Fruit fly (Drosophila melanogaster) whole organism, embryonic: ENCODE data around the gene Moe.

Experiments used
- Blimp-1 ChIP-seq: fragments of 200-800 bp; sonication (Bioruptor generic); optimal IDR thresholded peaks from 3 replicates; lab custom pipeline; 2018; ENCODE audit warnings: missing biosample characterization, missing genetic modification characterization, mild to moderate bottlenecking, moderate library complexity, missing genetic modification reagents
- CG10979 ChIP-seq: fragments of 200-800 bp; sonication (Bioruptor generic); optimal IDR thresholded peaks from 2 replicates; lab custom pipeline; 2018; ENCODE audit warnings: missing biosample characterization, mild to moderate bottlenecking, missing genetic modification characterization, moderate library complexity
- CG11723 ChIP-seq: fragments of 200-800 bp; sonication (Bioruptor generic); optimal IDR thresholded peaks from 2 replicates; lab custom pipeline; 2017; ENCODE audit warnings: missing biosample characterization, mild to moderate bottlenecking, missing genetic modification characterization
- CG13424 ChIP-seq: fragments of 200-800 bp; sonication (Bioruptor generic); optimal IDR thresholded peaks from 2 replicates; lab custom pipeline; 2019; ENCODE audit warnings: missing biosample characterization, mild to moderate bottlenecking, missing genetic modification characterization, moderate library complexity
- CG14050 ChIP-seq: fragments of 200-800 bp; sonication (Bioruptor generic); IDR thresholded peaks from 3 replicates; pipeline ENCODE4 v1.3.6; 2022; ENCODE audit warnings: missing biosample characterization, missing genetic modification characterization
- CG14710 ChIP-seq: fragments of 200-800 bp; sonication (Bioruptor generic); optimal IDR thresholded peaks from 3 replicates; lab custom pipeline; 2019; ENCODE audit warnings: missing biosample characterization, mild to moderate bottlenecking, missing genetic modification characterization, moderate library complexity
- CG18262 ChIP-seq: fragments of 200-800 bp; optimal IDR thresholded peaks from 3 replicates; lab custom pipeline; 2019; ENCODE audit warnings: missing biosample characterization, mild to moderate bottlenecking, missing genetic modification characterization, moderate library complexity
- CG2678 ChIP-seq: fragments of 200-800 bp; sonication (Bioruptor generic); optimal IDR thresholded peaks from 3 replicates; lab custom pipeline; 2019; ENCODE audit warnings: missing biosample characterization, mild to moderate bottlenecking, missing genetic modification characterization, moderate library complexity
- CG30403 ChIP-seq: fragments of 200-800 bp; sonication (Bioruptor generic); optimal IDR thresholded peaks from 3 replicates; lab custom pipeline; 2016; ENCODE audit warnings: missing biosample characterization, missing genetic modification characterization
- CG3726 ChIP-seq: fragments of 200-800 bp; sonication (Bioruptor generic); IDR thresholded peaks from 3 replicates; pipeline ENCODE4, ENCODE4 v1.3.6; 2022; ENCODE audit warnings: missing biosample characterization, missing genetic modification characterization
- CG3847 ChIP-seq: fragments of 200-800 bp; sonication (Bioruptor generic); IDR thresholded peaks from 2 replicates; pipeline ENCODE4 v1.3.6; 2022; ENCODE audit warnings: missing biosample characterization, missing genetic modification characterization
- CG6175 ChIP-seq: fragments of 200-800 bp; sonication (Bioruptor generic); IDR thresholded peaks from 3 replicates; pipeline ENCODE4 v1.3.6; 2022; ENCODE audit warnings: missing biosample characterization, missing genetic modification characterization
- CG7928 ChIP-seq: fragments of 200-800 bp; sonication (Bioruptor generic); optimal IDR thresholded peaks from 2 replicates; lab custom pipeline; 2017; ENCODE audit warnings: missing biosample characterization, mild to moderate bottlenecking, missing genetic modification characterization
- CHES-1-like ChIP-seq: fragments of 200-800 bp; sonication (Bioruptor generic); optimal IDR thresholded peaks from 2 replicates; lab custom pipeline; 2016; ENCODE audit warnings: missing biosample characterization, missing genetic modification characterization
- CoRest ChIP-seq: fragments of 200-800 bp; sonication (Bioruptor generic); optimal IDR thresholded peaks from 3 replicates; lab custom pipeline; 2018; ENCODE audit warnings: missing biosample characterization, mild to moderate bottlenecking, missing genetic modification characterization, moderate library complexity
- Dfd ChIP-seq, 2 experiments: fragments of >200 bp; optimal IDR thresholded peaks; 2 replicates each; lab custom pipeline; 2017; ENCODE audit warnings: missing biosample characterization in 2 of 2, missing genetic modification characterization in 2 of 2
- Fer3 ChIP-seq: fragments of 200-800 bp; sonication (Bioruptor generic); optimal IDR thresholded peaks from 2 replicates; lab custom pipeline; 2018; ENCODE audit warnings: missing biosample characterization, mild to moderate bottlenecking, missing genetic modification characterization, moderate library complexity
- Hand ChIP-seq: fragments of 200-800 bp; sonication (Bioruptor generic); optimal IDR thresholded peaks from 2 replicates; lab custom pipeline; 2017; ENCODE audit warnings: mild to moderate bottlenecking, missing biosample characterization, missing genetic modification reagents, missing genetic modification characterization
- Hmr ChIP-seq: fragments of 200-800 bp; sonication (Bioruptor generic); optimal IDR thresholded peaks from 3 replicates; lab custom pipeline; 2017; ENCODE audit warnings: mild to moderate bottlenecking, missing biosample characterization, missing genetic modification reagents, missing genetic modification characterization
- Mad ChIP-seq: fragments of 200-800 bp; sonication (Bioruptor generic); optimal IDR thresholded peaks from 2 replicates; lab custom pipeline; 2016; ENCODE audit warnings: missing biosample characterization, missing genetic modification characterization
- NK7.1 ChIP-seq: fragments of 200-800 bp; sonication (Bioruptor generic); optimal IDR thresholded peaks from 3 replicates; lab custom pipeline; 2016; ENCODE audit warnings: missing biosample characterization, missing genetic modification characterization
- Ravus ChIP-seq: fragments of 200-800 bp; sonication (Bioruptor generic); IDR thresholded peaks from 2 replicates; pipeline ENCODE4 v1.3.6; 2022; ENCODE audit warnings: missing biosample characterization, missing genetic modification characterization
- Sox102F ChIP-seq: fragments of 200-800 bp; sonication (Bioruptor generic); optimal IDR thresholded peaks from 2 replicates; lab custom pipeline; 2018; ENCODE audit warnings: missing biosample characterization, mild to moderate bottlenecking, missing genetic modification characterization, moderate library complexity
- Xrp1 ChIP-seq: fragments of 200-800 bp; sonication (Bioruptor generic); IDR thresholded peaks from 2 replicates; pipeline ENCODE4 v1.3.6; 2022; ENCODE audit warnings: missing biosample characterization, missing genetic modification characterization
- bigmax ChIP-seq: fragments of 200-800 bp; sonication (Bioruptor generic); optimal IDR thresholded peaks from 2 replicates; lab custom pipeline; 2018; ENCODE audit warnings: missing biosample characterization, mild to moderate bottlenecking, missing genetic modification characterization
- chif ChIP-seq, 2 experiments: fragments of 200-800 bp; sonication (Bioruptor generic); optimal IDR thresholded peaks; 3 replicates each; lab custom pipeline; 2016; ENCODE audit warnings: missing biosample characterization in 2 of 2, missing genetic modification characterization in 2 of 2
- croc ChIP-seq: fragments of 200-800 bp; sonication (Bioruptor generic); conservative IDR thresholded peaks from 3 replicates; pipeline ENCODE4 v1.3.6; 2022; ENCODE audit warnings: missing biosample characterization, missing genetic modification characterization
- dmrt11E ChIP-seq: fragments of 200-800 bp; sonication (Bioruptor generic); optimal IDR thresholded peaks from 3 replicates; lab custom pipeline; 2018; ENCODE audit warnings: missing biosample characterization, mild to moderate bottlenecking, missing genetic modification characterization, moderate library complexity
- dpn ChIP-seq, 2 experiments: fragments of 200-800 bp; sonication (Bioruptor generic); optimal IDR thresholded peaks; 3 replicates each; lab custom pipeline; 2016; ENCODE audit warnings: missing biosample characterization in 2 of 2, missing genetic modification characterization in 2 of 2
- dysf ChIP-seq: fragments of 200-800 bp; sonication (Bioruptor generic); IDR thresholded peaks from 3 replicates; pipeline ENCODE4 v1.3.6; 2022; ENCODE audit warnings: missing biosample characterization, missing genetic modification characterization
- fru ChIP-seq: fragments of >200 bp; optimal IDR thresholded peaks from 2 replicates; lab custom pipeline; 2017
- gsb-n ChIP-seq: fragments of 200-800 bp; sonication (Bioruptor generic); optimal IDR thresholded peaks from 3 replicates; lab custom pipeline; 2018; ENCODE audit warnings: missing biosample characterization, mild to moderate bottlenecking, missing genetic modification characterization
- ken ChIP-seq: fragments of 200-800 bp; sonication (Bioruptor generic); IDR thresholded peaks from 3 replicates; pipeline ENCODE4 v1.3.6; 2022; ENCODE audit warnings: missing biosample characterization, missing genetic modification characterization
- lola ChIP-seq, 3 experiments: fragments of >200 bp in 2 of 3; fragments of 200-800 bp in 1 of 3; sonication (Bioruptor generic) in 1 of 3; optimal IDR thresholded peaks; 2 replicates each; lab custom pipeline; 2017 to 2019; ENCODE audit warnings: missing biosample characterization in 3 of 3, missing genetic modification characterization in 3 of 3, mild to moderate bottlenecking in 1 of 3, moderate library complexity in 1 of 3
- nmo ChIP-seq: fragments of 200-800 bp; sonication (Bioruptor generic); optimal IDR thresholded peaks from 2 replicates; lab custom pipeline; 2018; ENCODE audit warnings: missing biosample characterization, mild to moderate bottlenecking, missing genetic modification characterization, moderate library complexity
- oc ChIP-seq: fragments of 200-800 bp; sonication (Bioruptor generic); optimal IDR thresholded peaks from 2 replicates; lab custom pipeline; 2018; ENCODE audit warnings: missing biosample characterization, mild to moderate bottlenecking, missing genetic modification characterization, moderate library complexity
- odd ChIP-seq: fragments of 200-800 bp; sonication (Bioruptor generic); optimal IDR thresholded peaks from 2 replicates; lab custom pipeline; 2017; ENCODE audit warnings: missing biosample characterization, mild to moderate bottlenecking, missing genetic modification characterization
- pan ChIP-seq, 4 experiments: fragments of >200 bp in 3 of 4; fragments of 200-800 bp in 1 of 4; sonication (Bioruptor generic) in 1 of 4; optimal IDR thresholded peaks in 3 of 4; IDR thresholded peaks in 1 of 4; 2 replicates each; pipeline versions ENCODE4 v1.3.6 to Lab custom; 2017 to 2022; ENCODE audit warnings: missing biosample characterization in 2 of 4, missing genetic modification characterization in 2 of 4, mixed read lengths in 1 of 4
- prd ChIP-seq, 3 experiments: fragments of >200 bp in 2 of 3; fragments of 200-800 bp in 1 of 3; sonication (Bioruptor generic) in 1 of 3; optimal IDR thresholded peaks in 2 of 3; IDR thresholded peaks in 1 of 3; 2 replicates in 2 of 3; 3 replicates in 1 of 3; pipeline versions ENCODE4 v1.3.6 to Lab custom; 2017 to 2022; ENCODE audit warnings: missing biosample characterization in 1 of 3, missing genetic modification characterization in 1 of 3
- row ChIP-seq: fragments of 200-800 bp; sonication (Bioruptor generic); IDR thresholded peaks from 3 replicates; pipeline ENCODE4 v1.3.6; 2022; ENCODE audit warnings: missing biosample characterization, missing genetic modification characterization
- sc ChIP-seq, 3 experiments: fragments of >200 bp in 2 of 3; fragments of 200-800 bp in 1 of 3; sonication (Bioruptor generic) in 1 of 3; optimal IDR thresholded peaks; 2 replicates in 2 of 3; 3 replicates in 1 of 3; lab custom pipeline; 2017; ENCODE audit warnings: mild to moderate bottlenecking in 1 of 3, missing biosample characterization in 1 of 3, missing genetic modification characterization in 1 of 3, missing genetic modification reagents in 1 of 3
- sug ChIP-seq: fragments of 200-800 bp; optimal IDR thresholded peaks from 2 replicates; lab custom pipeline; 2019; ENCODE audit warnings: missing biosample characterization, mild to moderate bottlenecking, missing genetic modification characterization, moderate library complexity
- tin ChIP-seq: fragments of 200-800 bp; sonication (Bioruptor generic); optimal IDR thresholded peaks from 3 replicates; lab custom pipeline; 2016; ENCODE audit warnings: missing biosample characterization, missing genetic modification characterization
- tna ChIP-seq: fragments of 200-800 bp; sonication (Bioruptor generic); IDR thresholded peaks from 2 replicates; pipeline ENCODE4 v1.3.6; 2022; ENCODE audit warnings: missing biosample characterization, missing genetic modification characterization; ENCODE audit not compliant: partially characterized antibody
- toy ChIP-seq: fragments of 200-800 bp; sonication (Bioruptor generic); IDR thresholded peaks from 2 replicates; pipeline ENCODE4 v1.3.6; 2022; ENCODE audit warnings: missing biosample characterization, missing genetic modification characterization
- tup ChIP-seq: fragments of 200-800 bp; sonication (Bioruptor generic); optimal IDR thresholded peaks from 2 replicates; lab custom pipeline; 2016; ENCODE audit warnings: missing biosample characterization, mild to moderate bottlenecking, missing genetic modification characterization, moderate library complexity
- vnd ChIP-seq: fragments of 200-800 bp; sonication (Bioruptor generic); IDR thresholded peaks from 3 replicates; pipeline ENCODE4 v1.3.6; 2022; ENCODE audit warnings: missing biosample characterization, missing genetic modification characterization; ENCODE audit not compliant: partially characterized antibody
- vvl ChIP-seq: fragments of 200-800 bp; sonication (Bioruptor generic); IDR thresholded peaks from 2 replicates; pipeline ENCODE4 v1.3.6; 2022; ENCODE audit warnings: missing biosample characterization, missing genetic modification characterization

Moe gene

dm6 chrX:8835126-8835525 lies 63.0 kb downstream of the Moe start (continued):
- TF ChIP-seq dysf (GFP tag; lab: Robert Waterston, UW) (peak; percentile 35; the same call in 1 of the 3 replicates), Hmr (GFP tag; lab: Kevin White, UChicago) (no peak), CG7928 (GFP tag; lab: Kevin White, UChicago) (no peak), row (GFP tag; lab: Robert Waterston, UW) (peak; percentile 66), toy (GFP tag; lab: Robert Waterston, UW) (no peak), CG13424 (peak; percentile 13), Ravus (GFP tag; lab: Robert Waterston, UW) (no peak), vvl (GFP tag; lab: Robert Waterston, UW) (peak; percentile 75), Mad (no peak), oc (tag; lab: Kevin White, UChicago) (no peak), bigmax (GFP tag; lab: Kevin White, UChicago) (no peak), Dfd (GFP tag; optimal IDR thresholded peaks at IDR 0.05; lab: Kevin White, UChicago) (no peak), sug (no peak), CG3847 (no peak), chif (GFP tag; optimal IDR thresholded peaks at IDR 0.05; lab: Kevin White, UChicago) (peak in 1 of 2 experiments; percentile 37), tna (GFP tag; lab: Robert Waterston, UW) (no peak), dpn (GFP tag; optimal IDR thresholded peaks at IDR 0.05; lab: Kevin White, UChicago) (peak in 1 of 2 experiments; percentile 3), tin (GFP tag; lab: Kevin White, UChicago) (peak; percentile 12), croc (GFP tag; lab: Robert Waterston, UW) (peak; percentile 36; the same call in 2 of the 3 replicates), CoRest (tag; lab: Kevin White, UChicago) (peak; percentile 9), Hand (GFP tag; lab: Kevin White, UChicago) (no peak), gsb-n (tag; lab: Kevin White, UChicago) (peak; percentile 24), CG18262 (tag; lab: Kevin White, UChicago) (peak; percentile 10), pan (optimal IDR thresholded peaks at IDR 0.05; lab: Kevin White, UChicago) (no peak), pan (GFP tag; optimal IDR thresholded peaks at IDR 0.05 in 1 of 2, IDR thresholded peaks at IDR 0.05 in 1 of 2) (peak in 1 of 2 experiments; percentile 40), CG14050 (no peak), nmo (GFP tag; lab: Kevin White, UChicago) (peak; percentile 34), CG6175 (GFP tag; lab: Robert Waterston, UW) (no peak), Blimp-1 (GFP tag; lab: Kevin White, UChicago) (peak; percentile 50), CG14710 (tag; lab: Kevin White, UChicago) (peak; percentile 13), CG11723 (no peak), Fer3 (tag; lab: Kevin White, UChicago) (no peak), fru (no peak), CG30403 (peak; percentile 3), tup (GFP tag; lab: Kevin White, UChicago) (no peak), NK7.1 (GFP tag; lab: Kevin White, UChicago) (no peak), prd (optimal IDR thresholded peaks at IDR 0.05; lab: Kevin White, UChicago) (no peak), prd (GFP tag; IDR thresholded peaks at IDR 0.05; lab: Robert Waterston, UW) (peak; percentile 70; the same call in 2 of the 3 replicates), vnd (GFP tag; lab: Robert Waterston, UW) (no peak), CG2678 (tag; lab: Kevin White, UChicago) (peak; percentile 43), Sox102F (GFP tag; lab: Kevin White, UChicago) (peak; percentile 44), sc (optimal IDR thresholded peaks at IDR 0.05; lab: Kevin White, UChicago) (no peak), sc (GFP tag; optimal IDR thresholded peaks at IDR 0.05; lab: Kevin White, UChicago) (no peak), CG3726 (GFP tag; lab: Robert Waterston, UW) (no peak), lola (GFP tag; optimal IDR thresholded peaks at IDR 0.05; lab: Kevin White, UChicago) (peak in 1 of 3 experiments; percentile 31), odd (no peak), CHES-1-like (GFP tag; lab: Kevin White, UChicago) (no peak), ken (GFP tag; lab: Robert Waterston, UW) (peak; percentile 55; the same call in 1 of the 3 replicates), dmrt11E (tag; lab: Kevin White, UChicago) (peak; percentile 22), Xrp1 (GFP tag; lab: Robert Waterston, UW) (peak; percentile 66), CG10979 (tag; lab: Kevin White, UChicago) (peak; percentile 52)
